Worm (Caenorhabditis elegans) whole organism, L3 larva: ENCODE results near the gene T26C5.4.

Experiments used
- nhr-25 ChIP-seq: sonication (generic microtip); optimal IDR thresholded peaks from 2 replicates; lab custom pipeline; 2017; ENCODE audit warnings: missing biosample characterization, missing genetic modification characterization
- nhr-76 ChIP-seq: fragments of 150-350 bp; sonication (generic microtip); optimal IDR thresholded peaks from 5 replicates; lab custom pipeline; 2014; ENCODE audit warnings: missing biosample characterization, missing genetic modification characterization
- zag-1 ChIP-seq: fragments of 150-350 bp; optimal IDR thresholded peaks from 2 replicates; lab custom pipeline; 2014; ENCODE audit warnings: missing biosample characterization, missing genetic modification characterization
- ztf-11 ChIP-seq: fragments of 150-350 bp; optimal IDR thresholded peaks from 2 replicates; lab custom pipeline; 2014; ENCODE audit warnings: missing biosample characterization, missing genetic modification characterization

DNA sequence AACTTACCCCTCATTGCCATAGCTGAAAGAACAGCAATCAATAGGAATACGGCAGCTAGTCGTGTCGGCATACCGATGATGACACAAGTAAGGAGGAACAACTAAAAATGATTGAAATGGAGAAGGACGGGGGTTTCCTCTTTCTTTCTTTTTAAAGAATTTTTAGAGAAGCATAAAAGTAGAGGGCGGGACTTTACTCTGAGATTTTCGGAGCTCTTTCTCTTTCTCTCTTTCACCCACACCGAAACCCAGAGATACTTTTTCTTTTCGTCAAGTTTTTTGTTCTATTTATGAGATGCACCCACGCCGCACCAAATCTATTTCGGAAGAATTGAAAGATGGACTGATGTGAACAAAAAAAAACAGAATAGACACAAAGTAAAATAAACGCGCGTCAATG, 3.7 kb downstream of the T26C5.4 start, which contains the start of gene T26C5.5:
- TF ChIP-seq nhr-25, result no peak
- TF ChIP-seq nhr-76 (tag; lab: Kevin White, UChicago), result no peak
- no peak for TF ChIP-seq ztf-11 (tag; lab: Kevin White, UChicago)
- TF ChIP-seq zag-1 (tag; lab: Kevin White, UChicago), result no peak
